Worm (Caenorhabditis elegans): ENCODE data around the gene srh-40.
A peak's percentile ranks its signal among the peaks of the same experiment; 100 is the strongest.

Gene srh-40

ce11 chrIII:6639028-6639427 is 28.4 kb downstream of the srh-40 start:
- TF ChIP-seq lsy-2 (tag; optimal IDR thresholded peaks at IDR 0.05) (peak in 1 of 2 experiments; percentile 3), zip-4 (GFP tag; optimal IDR thresholded peaks at IDR 0.05) (no peak), dsc-1 (tag; optimal IDR thresholded peaks at IDR 0.05) (no peak), rnt-1 (tag; optimal IDR thresholded peaks at IDR 0.05) (peak; percentile 26), grh-1 (GFP tag; IDR thresholded peaks at IDR 0.05) (no peak)

- TF ChIP-seq dpl-1 (GFP tag; optimal IDR thresholded peaks at IDR 0.05) (no peak), ama-1 (optimal IDR thresholded peaks at IDR 0.05) (no peak), nhr-71 (tag; optimal IDR thresholded peaks at IDR 0.05) (no peak)
These were observed 34.7 kb downstream of the srh-40 start for ce11 chrIII:6645305-6645704.

- peak; percentile 66 for TF ChIP-seq lin-14 (GFP tag; optimal IDR thresholded peaks at IDR 0.05)
- TF ChIP-seq ces-1 (GFP tag; optimal IDR thresholded peaks at IDR 0.05): peak; percentile 62
- TF ChIP-seq nhr-71 (tag; optimal IDR thresholded peaks at IDR 0.05): peak; percentile 18
- no peak for TF ChIP-seq nhr-28 (tag; optimal IDR thresholded peaks at IDR 0.05)
- no peak for TF ChIP-seq sup-37 (GFP tag; optimal IDR thresholded peaks at IDR 0.05)
- no peak for TF ChIP-seq lin-35 (GFP tag; optimal IDR thresholded peaks at IDR 0.05)
- TF ChIP-seq fkh-10 (GFP tag; optimal IDR thresholded peaks at IDR 0.05): peak; percentile 25
- TF ChIP-seq lsy-2 (tag; optimal IDR thresholded peaks at IDR 0.05): peak in 1 of 2 experiments; percentile 2
- TF ChIP-seq fkh-8 (tag; optimal IDR thresholded peaks at IDR 0.05): peak; percentile 31
These were observed 36.3 kb downstream of the srh-40 start for ce11 chrIII:6646898-6647297.

- TF ChIP-seq mab-9 (GFP tag; IDR thresholded peaks at IDR 0.05) (no peak), nhr-237 (tag; optimal IDR thresholded peaks at IDR 0.05) (no peak), fkh-10 (GFP tag; optimal IDR thresholded peaks at IDR 0.05) (no peak), unc-62 (GFP tag; optimal IDR thresholded peaks at IDR 0.05) (no peak), lin-14 (GFP tag; optimal IDR thresholded peaks at IDR 0.05) (peak; percentile 3), alr-1 (tag; optimal IDR thresholded peaks at IDR 0.05; ENCODE audit: borderline replicate concordance) (no peak)
These were observed 36.9 kb downstream of the srh-40 start for ce11 chrIII:6647568-6647967.

ce11 chrIII:6651983-6652382 is 41.4 kb downstream of the srh-40 start, which contains the start of gene pdfr-1:
TSS of gene pdfr-1 (minus strand) at chrIII:6652083.
- TF ChIP-seq lin-14 (GFP tag; optimal IDR thresholded peaks at IDR 0.05) (peak; percentile 27), egl-13 (tag; optimal IDR thresholded peaks at IDR 0.05) (peak; percentile 11), nhr-12 (tag; optimal IDR thresholded peaks at IDR 0.05) (no peak)

- TF ChIP-seq lin-13 (GFP tag; optimal IDR thresholded peaks at IDR 0.05): no peak
- peak; percentile 94 for TF ChIP-seq dsc-1 (tag; optimal IDR thresholded peaks at IDR 0.05)
- peak; percentile 27 for TF ChIP-seq fkh-8 (tag; optimal IDR thresholded peaks at IDR 0.05)
- TF ChIP-seq zag-1 (tag; optimal IDR thresholded peaks at IDR 0.05): no peak
- no peak for TF ChIP-seq mep-1 (tag; optimal IDR thresholded peaks at IDR 0.05)
- TF ChIP-seq nhr-76 (tag; optimal IDR thresholded peaks at IDR 0.05): no peak
- TF ChIP-seq pax-3 (tag; optimal IDR thresholded peaks at IDR 0.05): peak; percentile 56
- no peak for TF ChIP-seq efl-1 (optimal IDR thresholded peaks at IDR 0.05)
- TF ChIP-seq efl-1 (GFP tag; optimal IDR thresholded peaks at IDR 0.05 in 1 of 2): no peak
These were observed 43.3 kb downstream of the srh-40 start for ce11 chrIII:6653932-6654331.

- TF ChIP-seq ceh-8 (GFP tag; optimal IDR thresholded peaks at IDR 0.05) (no peak), rnt-1 (tag; optimal IDR thresholded peaks at IDR 0.05) (peak; percentile 63), tbx-2 (tag; optimal IDR thresholded peaks at IDR 0.05) (no peak), snu-23 (GFP tag; optimal IDR thresholded peaks at IDR 0.05) (peak; percentile 15), F16B12.6 (tag; optimal IDR thresholded peaks at IDR 0.05) (no peak), ces-1 (GFP tag; optimal IDR thresholded peaks at IDR 0.05) (no peak), elt-3 (tag; optimal IDR thresholded peaks at IDR 0.05) (no peak), lin-14 (GFP tag; optimal IDR thresholded peaks at IDR 0.05) (peak; percentile 88), nhr-237 (tag; optimal IDR thresholded peaks at IDR 0.05) (no peak), C04F5.9 (tag; optimal IDR thresholded peaks at IDR 0.05) (no peak), unc-86 (tag; optimal IDR thresholded peaks at IDR 0.05) (no peak), nhr-71 (tag; optimal IDR thresholded peaks at IDR 0.05) (peak; percentile 51), sptf-1 (tag; optimal IDR thresholded peaks at IDR 0.05) (no peak), ceh-82 (tag; optimal IDR thresholded peaks at IDR 0.05) (peak in 1 of 3 experiments; percentile 34), efl-1 (optimal IDR thresholded peaks at IDR 0.05) (peak in 1 of 2 experiments; percentile 22), efl-1 (GFP tag; optimal IDR thresholded peaks at IDR 0.05 in 1 of 2) (no peak), lin-15B (tag; optimal IDR thresholded peaks at IDR 0.05) (no peak), lsy-2 (tag; optimal IDR thresholded peaks at IDR 0.05) (peak in 1 of 2 experiments; percentile 48), lin-35 (GFP tag; optimal IDR thresholded peaks at IDR 0.05) (peak in 1 of 2 experiments; percentile 28)
These were observed 45.2 kb downstream of the srh-40 start for ce11 chrIII:6655830-6656229.
